Fruit fly (Drosophila melanogaster) Kc167 (cell line): Measurements from ENCODE around the gene CG14551.

Experiments used
- Myc ChIP-seq: fragments of >200 bp; optimal IDR thresholded peaks from 2 replicates; lab custom pipeline; 2017; ENCODE audit warnings: missing external identifiers
- Sin3A ChIP-seq: fragments of >200 bp; optimal IDR thresholded peaks from 2 replicates; lab custom pipeline; 2018; ENCODE audit warnings: missing external identifiers
- h ChIP-seq: fragments of >200 bp; optimal IDR thresholded peaks from 3 replicates; lab custom pipeline; 2018; ENCODE audit warnings: missing external identifiers
- psq ChIP-seq: fragments of >200 bp; optimal IDR thresholded peaks from 2 replicates; lab custom pipeline; 2017; ENCODE audit warnings: missing external identifiers
- ttk ChIP-seq: sonication (Bioruptor generic); optimal IDR thresholded peaks from 2 replicates; lab custom pipeline; 2017; ENCODE audit warnings: missing external identifiers

DNA sequence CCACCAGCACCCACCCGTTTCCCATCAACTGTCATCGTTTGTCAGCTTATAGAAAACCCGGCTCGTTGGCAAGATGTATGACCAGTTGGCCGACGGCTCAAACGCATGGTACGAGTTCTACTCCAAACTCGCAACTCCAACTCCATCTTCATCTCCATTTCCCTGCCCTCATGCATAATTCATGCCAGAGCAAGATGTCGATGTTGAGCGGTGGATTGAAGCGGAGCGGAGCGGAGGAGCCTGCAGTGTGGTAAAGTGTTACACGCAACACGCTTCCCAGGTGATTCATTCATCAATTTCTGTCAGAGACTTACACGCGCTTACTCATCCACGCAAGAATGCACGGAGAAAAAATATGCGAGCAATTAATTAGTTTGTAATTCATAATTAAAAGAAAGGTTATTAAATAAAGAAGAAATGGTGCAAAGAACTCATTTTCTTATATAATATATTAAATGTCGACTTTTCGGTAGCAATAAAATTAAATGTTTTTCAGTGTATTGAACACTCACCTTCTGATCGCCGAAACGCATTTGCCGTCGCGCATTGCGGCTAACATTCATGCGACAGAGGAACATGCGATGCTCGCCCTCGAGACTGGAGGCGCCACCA, 18.7 kb upstream of the CG14551 start:
- TF ChIP-seq h = no peak
- no peak for TF ChIP-seq Sin3A (lab: Kevin White, UChicago)
- no peak for TF ChIP-seq Myc (lab: Kevin White, UChicago)
- TF ChIP-seq psq (lab: Kevin White, UChicago) = no peak
- TF ChIP-seq ttk (lab: Kevin White, UChicago) = no peak
